Fruit fly (Drosophila melanogaster) whole organism, embryonic: Measurements from ENCODE around the gene Ugt36F1.

Experiments used
- Adf1 ChIP-seq: fragments of 200-800 bp; sonication (Bioruptor generic); IDR thresholded peaks from 2 replicates; pipeline ENCODE4 v1.3.6; 2022; ENCODE audit warnings: missing biosample characterization, missing genetic modification characterization
- Atf-2 ChIP-seq: fragments of 200-800 bp; sonication (Bioruptor generic); optimal IDR thresholded peaks from 2 replicates; lab custom pipeline; 2016; ENCODE audit warnings: missing biosample characterization, missing genetic modification characterization
- Awh ChIP-seq: fragments of 200-800 bp; sonication (Bioruptor generic); IDR thresholded peaks from 2 replicates; pipeline ENCODE4, ENCODE4 v1.3.6; 2022; ENCODE audit warnings: missing biosample characterization, missing genetic modification characterization
- CG10543 ChIP-seq: fragments of 200-800 bp; sonication (Bioruptor generic); optimal IDR thresholded peaks from 3 replicates; lab custom pipeline; 2017; ENCODE audit warnings: missing biosample characterization, mild to moderate bottlenecking, missing genetic modification characterization, moderate library complexity
- CG11456 ChIP-seq: fragments of 200-800 bp; sonication (Bioruptor generic); IDR thresholded peaks from 3 replicates; pipeline ENCODE4 v1.3.6; 2022; ENCODE audit warnings: missing biosample characterization, missing genetic modification characterization
- CG12659 ChIP-seq: fragments of 200-800 bp; sonication (Bioruptor generic); optimal IDR thresholded peaks from 3 replicates; lab custom pipeline; 2017; ENCODE audit warnings: mild to moderate bottlenecking, missing biosample characterization, missing genetic modification reagents, missing genetic modification characterization
- CG14441 ChIP-seq: fragments of 200-800 bp; sonication (Bioruptor generic); IDR thresholded peaks from 2 replicates; pipeline ENCODE4 v1.3.6; 2022; ENCODE audit warnings: missing biosample characterization, missing genetic modification characterization
- CG15073 ChIP-seq: fragments of 200-800 bp; sonication (Bioruptor generic); optimal IDR thresholded peaks from 2 replicates; lab custom pipeline; 2016; ENCODE audit warnings: missing biosample characterization, missing genetic modification characterization
- CG15479 ChIP-seq: fragments of 200-800 bp; sonication (Bioruptor generic); optimal IDR thresholded peaks from 3 replicates; lab custom pipeline; 2019; ENCODE audit warnings: missing biosample characterization, mild to moderate bottlenecking, missing genetic modification characterization, moderate library complexity
- CG15696 ChIP-seq: fragments of 200-800 bp; sonication (Bioruptor generic); optimal IDR thresholded peaks from 2 replicates; lab custom pipeline; 2019; ENCODE audit warnings: missing biosample characterization, mild to moderate bottlenecking, missing genetic modification characterization, moderate library complexity
- CG16779 ChIP-seq: fragments of 200-800 bp; sonication (Bioruptor generic); IDR thresholded peaks from 2 replicates; pipeline ENCODE4 v1.3.6; 2022; ENCODE audit warnings: missing biosample characterization, missing genetic modification characterization
- CG17186 ChIP-seq: fragments of 200-800 bp; sonication (Bioruptor generic); optimal IDR thresholded peaks from 3 replicates; lab custom pipeline; 2017; ENCODE audit warnings: missing biosample characterization, missing genetic modification reagents, missing genetic modification characterization
- CG30020 ChIP-seq: fragments of 200-800 bp; optimal IDR thresholded peaks from 2 replicates; lab custom pipeline; 2019; ENCODE audit warnings: missing biosample characterization, mild to moderate bottlenecking, missing genetic modification characterization, moderate library complexity
- CG34422 ChIP-seq: fragments of 200-800 bp; sonication (Bioruptor generic); IDR thresholded peaks from 3 replicates; pipeline ENCODE4 v1.3.6; 2022; ENCODE audit warnings: missing biosample characterization, missing genetic modification characterization
- CG3726 ChIP-seq: fragments of 200-800 bp; sonication (Bioruptor generic); IDR thresholded peaks from 3 replicates; pipeline ENCODE4, ENCODE4 v1.3.6; 2022; ENCODE audit warnings: missing biosample characterization, missing genetic modification characterization
- CG4404 ChIP-seq: fragments of 200-800 bp; sonication (Bioruptor generic); IDR thresholded peaks from 2 replicates; pipeline ENCODE4 v1.3.6; 2022; ENCODE audit warnings: missing biosample characterization, missing genetic modification characterization
- CG4617 ChIP-seq: fragments of 200-800 bp; sonication (Bioruptor generic); optimal IDR thresholded peaks from 3 replicates; lab custom pipeline; 2016; ENCODE audit warnings: missing biosample characterization, missing genetic modification characterization, borderline replicate concordance
- CG5245 ChIP-seq: fragments of 200-800 bp; sonication (Bioruptor generic); optimal IDR thresholded peaks from 3 replicates; lab custom pipeline; 2016; ENCODE audit warnings: missing biosample characterization, missing genetic modification characterization
- CG6654 ChIP-seq: fragments of 200-800 bp; sonication (Bioruptor generic); optimal IDR thresholded peaks from 2 replicates; lab custom pipeline; 2017; ENCODE audit warnings: missing biosample characterization, mild to moderate bottlenecking, missing genetic modification characterization
- CG7745 ChIP-seq: fragments of 200-800 bp; sonication (Bioruptor generic); optimal IDR thresholded peaks from 2 replicates; lab custom pipeline; 2018; ENCODE audit warnings: missing biosample characterization, mild to moderate bottlenecking, missing genetic modification characterization, moderate library complexity
- CG7786 ChIP-seq: fragments of 200-800 bp; sonication (Bioruptor generic); optimal IDR thresholded peaks from 2 replicates; lab custom pipeline; 2016; ENCODE audit warnings: missing biosample characterization, missing genetic modification characterization
- CG7928 ChIP-seq: fragments of 200-800 bp; sonication (Bioruptor generic); optimal IDR thresholded peaks from 2 replicates; lab custom pipeline; 2017; ENCODE audit warnings: missing biosample characterization, mild to moderate bottlenecking, missing genetic modification characterization
- CG8359 ChIP-seq: fragments of 200-800 bp; sonication (Bioruptor generic); optimal IDR thresholded peaks from 2 replicates; lab custom pipeline; 2017; ENCODE audit warnings: missing biosample characterization, mild to moderate bottlenecking, missing genetic modification characterization, borderline replicate concordance
- CG9876 ChIP-seq: fragments of 200-800 bp; sonication (Bioruptor generic); optimal IDR thresholded peaks from 2 replicates; lab custom pipeline; 2016; ENCODE audit warnings: missing biosample characterization, missing genetic modification characterization
- CG9932 ChIP-seq: fragments of 200-800 bp; sonication (Bioruptor generic); IDR thresholded peaks from 2 replicates; pipeline ENCODE4 v1.3.6; 2022; ENCODE audit warnings: missing biosample characterization, missing genetic modification characterization
- Dip3 ChIP-seq: fragments of 200-800 bp; sonication (Bioruptor generic); optimal IDR thresholded peaks from 3 replicates; lab custom pipeline; 2016; ENCODE audit warnings: missing biosample characterization, missing genetic modification characterization
- Hand ChIP-seq: fragments of 200-800 bp; sonication (Bioruptor generic); optimal IDR thresholded peaks from 2 replicates; lab custom pipeline; 2017; ENCODE audit warnings: mild to moderate bottlenecking, missing biosample characterization, missing genetic modification reagents, missing genetic modification characterization
- Hr39 ChIP-seq: fragments of >200 bp; optimal IDR thresholded peaks from 2 replicates; lab custom pipeline; 2017
- Lhr ChIP-seq: fragments of 200-800 bp; sonication (Bioruptor generic); optimal IDR thresholded peaks from 3 replicates; lab custom pipeline; 2017; ENCODE audit warnings: mild to moderate bottlenecking, missing biosample characterization, missing genetic modification reagents, missing genetic modification characterization
- Med ChIP-seq: fragments of 200-800 bp; sonication (Bioruptor generic); peaks from one replicate; lab custom pipeline; 2016; ENCODE audit warnings: missing biosample characterization, missing genetic modification characterization, mild to moderate bottlenecking, inconsistent platforms, moderate library complexity
- Nf-YB ChIP-seq: fragments of 200-800 bp; sonication (Bioruptor generic); optimal IDR thresholded peaks from 3 replicates; lab custom pipeline; 2019; ENCODE audit warnings: missing biosample characterization, mild to moderate bottlenecking, missing genetic modification characterization, moderate library complexity
- Nf-YC ChIP-seq: fragments of 200-800 bp; optimal IDR thresholded peaks from 3 replicates; lab custom pipeline; 2019; ENCODE audit warnings: missing biosample characterization, mild to moderate bottlenecking, missing genetic modification characterization, moderate library complexity
- Sry-δ ChIP-seq: fragments of 200-800 bp; sonication (Bioruptor generic); optimal IDR thresholded peaks from 2 replicates; lab custom pipeline; 2016; ENCODE audit warnings: missing biosample characterization, missing genetic modification characterization
- Vsx1 ChIP-seq: fragments of 200-800 bp; sonication (Bioruptor generic); optimal IDR thresholded peaks from 2 replicates; lab custom pipeline; 2017; ENCODE audit warnings: missing biosample characterization, mild to moderate bottlenecking, missing genetic modification characterization, missing genetic modification reagents
- Xrp1 ChIP-seq: fragments of 200-800 bp; sonication (Bioruptor generic); IDR thresholded peaks from 2 replicates; pipeline ENCODE4 v1.3.6; 2022; ENCODE audit warnings: missing biosample characterization, missing genetic modification characterization
- YL-1 ChIP-seq: fragments of 200-800 bp; sonication (Bioruptor generic); optimal IDR thresholded peaks from 3 replicates; lab custom pipeline; 2017; ENCODE audit warnings: missing biosample characterization, mild to moderate bottlenecking, missing genetic modification characterization
- ara ChIP-seq: fragments of 200-800 bp; sonication (Bioruptor generic); IDR thresholded peaks from 2 replicates; pipeline ENCODE4 v1.3.6; 2022; ENCODE audit warnings: missing biosample characterization, missing genetic modification characterization
- ato ChIP-seq: fragments of 200-800 bp; sonication (Bioruptor generic); IDR thresholded peaks from 2 replicates; pipeline ENCODE4 v1.3.6; 2022; ENCODE audit warnings: missing biosample characterization, missing genetic modification characterization; ENCODE audit not compliant: partially characterized antibody
- bowl ChIP-seq: fragments of 200-800 bp; sonication (Bioruptor generic); IDR thresholded peaks from 2 replicates; pipeline ENCODE4 v1.3.6; 2022; ENCODE audit warnings: missing biosample characterization, missing genetic modification characterization
- cato ChIP-seq: fragments of 200-800 bp; sonication (Bioruptor generic); optimal IDR thresholded peaks from 2 replicates; lab custom pipeline; 2016; ENCODE audit warnings: missing biosample characterization, missing genetic modification characterization, borderline replicate concordance
- cg ChIP-seq: fragments of 200-800 bp; sonication (Bioruptor generic); optimal IDR thresholded peaks from 3 replicates; lab custom pipeline; 2019; ENCODE audit warnings: missing biosample characterization, mild to moderate bottlenecking, missing genetic modification characterization, moderate library complexity
- dmrt99B ChIP-seq: fragments of 200-800 bp; sonication (Bioruptor generic); optimal IDR thresholded peaks from 2 replicates; lab custom pipeline; 2018; ENCODE audit warnings: missing biosample characterization, mild to moderate bottlenecking, missing genetic modification characterization, moderate library complexity
- fd3F ChIP-seq: fragments of 200-800 bp; sonication (Bioruptor generic); optimal IDR thresholded peaks from 2 replicates; lab custom pipeline; 2018; ENCODE audit warnings: missing biosample characterization, mild to moderate bottlenecking, missing genetic modification characterization, moderate library complexity
- gem ChIP-seq: fragments of 200-800 bp; sonication (Bioruptor generic); optimal IDR thresholded peaks from 2 replicates; lab custom pipeline; 2019; ENCODE audit warnings: missing biosample characterization, mild to moderate bottlenecking, missing genetic modification characterization, moderate library complexity
- kay ChIP-seq: fragments of 200-800 bp; sonication (Bioruptor generic); optimal IDR thresholded peaks from 2 replicates; lab custom pipeline; 2016; ENCODE audit warnings: missing biosample characterization, missing genetic modification characterization
- lab ChIP-seq: fragments of 200-800 bp; sonication (Bioruptor generic); optimal IDR thresholded peaks from 3 replicates; lab custom pipeline; 2017; ENCODE audit warnings: missing biosample characterization, missing genetic modification characterization, mild to moderate bottlenecking, moderate library complexity, missing genetic modification reagents
- luna ChIP-seq: fragments of 200-800 bp; sonication (Bioruptor generic); optimal IDR thresholded peaks from 2 replicates; lab custom pipeline; 2016; ENCODE audit warnings: missing biosample characterization, missing genetic modification characterization
- onecut ChIP-seq: fragments of 200-800 bp; sonication (Bioruptor generic); IDR thresholded peaks from 2 replicates; pipeline ENCODE4 v1.3.6; 2022; ENCODE audit warnings: missing biosample characterization, missing genetic modification characterization
- org-1 ChIP-seq: fragments of 200-800 bp; sonication (Bioruptor generic); optimal IDR thresholded peaks from 2 replicates; lab custom pipeline; 2017; ENCODE audit warnings: missing biosample characterization, missing genetic modification characterization
- shn ChIP-seq: fragments of 200-800 bp; sonication (Bioruptor generic); optimal IDR thresholded peaks from 3 replicates; lab custom pipeline; 2016; ENCODE audit warnings: missing biosample characterization, missing genetic modification characterization
- toy ChIP-seq: fragments of 200-800 bp; sonication (Bioruptor generic); IDR thresholded peaks from 2 replicates; pipeline ENCODE4 v1.3.6; 2022; ENCODE audit warnings: missing biosample characterization, missing genetic modification characterization
- twi ChIP-seq: fragments of 200-800 bp; optimal IDR thresholded peaks from 2 replicates; lab custom pipeline; 2019; ENCODE audit warnings: missing biosample characterization, mild to moderate bottlenecking, missing genetic modification characterization, moderate library complexity

The Ugt36F1 gene

DNA sequence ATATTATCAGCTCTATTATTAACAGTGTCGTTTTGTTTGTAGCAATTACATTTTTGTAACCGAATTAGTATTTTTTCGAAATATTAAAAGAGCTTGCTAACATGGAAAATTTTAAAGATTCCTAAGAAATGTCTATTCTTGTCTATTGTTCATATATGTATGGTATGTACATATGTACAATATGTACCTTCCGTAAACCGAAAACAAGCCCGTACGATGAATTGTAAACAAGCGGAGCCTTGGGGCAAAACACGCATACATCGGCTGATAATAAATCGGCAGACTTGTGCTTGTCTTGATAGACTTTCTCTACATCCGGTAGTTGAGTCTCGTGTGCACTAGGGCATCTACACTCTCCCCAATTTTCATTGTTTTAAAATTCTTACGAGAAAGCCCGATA, 3.7 kb downstream of the Ugt36F1 start (continued):
- peak; percentile 50 for TF ChIP-seq fd3F (GFP tag; lab: Kevin White, UChicago)
- TF ChIP-seq CG14441 (GFP tag; lab: Robert Waterston, UW), result no peak; the same call in 1 of the 2 replicates
- TF ChIP-seq YL-1 (GFP tag; lab: Kevin White, UChicago), result no peak
- TF ChIP-seq cato (GFP tag; lab: Kevin White, UChicago), result no peak
- no peak for TF ChIP-seq CG7928 (GFP tag; lab: Kevin White, UChicago)
- TF ChIP-seq CG8359 (GFP tag; lab: Kevin White, UChicago), result peak; percentile 28
- peak; percentile 68 for TF ChIP-seq onecut (GFP tag; lab: Robert Waterston, UW)
- TF ChIP-seq CG30020 (tag; lab: Kevin White, UChicago), result no peak
- TF ChIP-seq Hr39 (lab: Kevin White, UChicago), result no peak
- TF ChIP-seq CG7786 (GFP tag; lab: Kevin White, UChicago), result no peak
- no peak for TF ChIP-seq CG3726
- peak; percentile 80 for TF ChIP-seq ara (GFP tag; lab: Robert Waterston, UW)
- TF ChIP-seq CG6654, result no peak
- TF ChIP-seq Xrp1 (GFP tag; lab: Robert Waterston, UW), result peak; percentile 77
- no peak for TF ChIP-seq Nf-YC (tag; lab: Kevin White, UChicago)
- TF ChIP-seq org-1 (GFP tag; lab: Kevin White, UChicago), result no peak
- TF ChIP-seq CG5245 (GFP tag; lab: Kevin White, UChicago), result no peak
- TF ChIP-seq CG12659 (GFP tag; lab: Kevin White, UChicago), result peak; percentile 4
- no peak for TF ChIP-seq cg
- no peak for TF ChIP-seq toy
- TF ChIP-seq CG15073 (GFP tag; lab: Kevin White, UChicago), result no peak
- peak; percentile 78; the same call in 1 of the 2 replicates for TF ChIP-seq Awh (GFP tag; lab: Robert Waterston, UW)
- TF ChIP-seq ato (GFP tag; lab: Robert Waterston, UW), result no peak
- TF ChIP-seq CG17186, result no peak
- TF ChIP-seq shn, result no peak
- TF ChIP-seq CG34422 (GFP tag; lab: Robert Waterston, UW), result no peak
- peak; percentile 72 for TF ChIP-seq lab (GFP tag; lab: Kevin White, UChicago)
- TF ChIP-seq CG4404, result no peak
- TF ChIP-seq twi (tag; lab: Kevin White, UChicago), result peak; percentile 11
- no peak for TF ChIP-seq CG7745 (tag; lab: Kevin White, UChicago)
- TF ChIP-seq Vsx1 (GFP tag; lab: Kevin White, UChicago), result peak; percentile 58
- peak; percentile 50 for TF ChIP-seq Lhr
- peak; percentile 77 for TF ChIP-seq CG15696 (tag; lab: Kevin White, UChicago)
- no peak for TF ChIP-seq Sry-δ (GFP tag; lab: Kevin White, UChicago)
- TF ChIP-seq dmrt99B, result peak; percentile 26
- TF ChIP-seq Nf-YB (GFP tag; lab: Kevin White, UChicago), result no peak
- peak; percentile 27 for TF ChIP-seq Atf-2 (GFP tag; lab: Kevin White, UChicago)
- TF ChIP-seq luna (GFP tag; lab: Kevin White, UChicago), result no peak
- no peak for TF ChIP-seq bowl (GFP tag; lab: Robert Waterston, UW)
- TF ChIP-seq CG16779, result no peak
- no peak for TF ChIP-seq CG11456 (GFP tag; lab: Robert Waterston, UW)
- no peak for TF ChIP-seq CG9876 (GFP tag; lab: Kevin White, UChicago)
- peak; percentile 43 for TF ChIP-seq gem (tag; lab: Kevin White, UChicago)
- TF ChIP-seq Adf1 (GFP tag; lab: Robert Waterston, UW), result no peak
- no peak for TF ChIP-seq kay (GFP tag; lab: Kevin White, UChicago)
- TF ChIP-seq Med, result peak; percentile 86
- TF ChIP-seq CG10543 (GFP tag; lab: Kevin White, UChicago), result peak; percentile 27
- TF ChIP-seq CG15479 (GFP tag; lab: Kevin White, UChicago), result no peak
- no peak for TF ChIP-seq Hand (GFP tag; lab: Kevin White, UChicago)
- no peak for TF ChIP-seq CG9932 (GFP tag; lab: Robert Waterston, UW)
- no peak for TF ChIP-seq CG4617 (GFP tag; lab: Kevin White, UChicago)
- TF ChIP-seq Dip3 (GFP tag; lab: Kevin White, UChicago), result no peak
